Worm (Caenorhabditis elegans) whole organism, L4/young adult: Measurements from ENCODE around the gene rpl-36.

Experiments
- W03F9.2 ChIP-seq: fragments of 150-350 bp; optimal IDR thresholded peaks from 2 replicates; lab custom pipeline; 2014; ENCODE audit warnings: missing biosample characterization, missing genetic modification characterization
- him-1 ChIP-seq: sonication (generic microtip); optimal IDR thresholded peaks from 2 replicates; lab custom pipeline; 2016; ENCODE audit warnings: missing genotype, missing genetic modification reagents, missing genetic modification characterization, missing compliant biosample characterization

ce11 chrIII:7146341-7146740 lies 33.7 kb upstream of the rpl-36 start:
- TF ChIP-seq W03F9.2 (tag; lab: Kevin White, UChicago) (no peak), him-1 (no peak)
